Fruit fly (Drosophila melanogaster): ENCODE results near the gene TotM.

dm6 chr2L:5300785-5301616 lies 28.7 kb upstream of the TotM start:
- no peak for TF ChIP-seq CG14711 (tag; optimal IDR thresholded peaks at IDR 0.05)
- no peak for TF ChIP-seq CG5204 (GFP tag; optimal IDR thresholded peaks at IDR 0.05)
- peak; percentile 33 for TF ChIP-seq tj (GFP tag; optimal IDR thresholded peaks at IDR 0.05)
- peak; percentile 63 for TF ChIP-seq Mnt (GFP tag; optimal IDR thresholded peaks at IDR 0.05)
- TF ChIP-seq CG11617 (GFP tag; optimal IDR thresholded peaks at IDR 0.05) = no peak
- TF ChIP-seq CG33017 (tag; optimal IDR thresholded peaks at IDR 0.05) = peak; percentile 6
- TF ChIP-seq CG1620 (GFP tag; optimal IDR thresholded peaks at IDR 0.05) = no peak
- TF ChIP-seq kay (GFP tag; ENCODE audit: borderline replicate concordance) = peak; percentile 82
- TF ChIP-seq Crg-1 (GFP tag; optimal IDR thresholded peaks at IDR 0.05) = no peak
- TF ChIP-seq toe (GFP tag; optimal IDR thresholded peaks at IDR 0.05) = no peak
